Fruit fly (Drosophila melanogaster) whole organism, adult: ENCODE data around the gene CG33310.

ENCODE experiments used
- CG14711 ChIP-seq: fragments of 200-800 bp; sonication (Bioruptor generic); optimal IDR thresholded peaks from 2 replicates; lab custom pipeline; 2018; ENCODE audit warnings: missing biosample characterization, mild to moderate bottlenecking, missing genetic modification characterization, moderate library complexity
- CG1620 ChIP-seq: fragments of 200-800 bp; sonication (Bioruptor generic); optimal IDR thresholded peaks from 2 replicates; lab custom pipeline; 2016; ENCODE audit warnings: missing biosample characterization, missing genetic modification characterization
- CG33017 ChIP-seq: fragments of 200-800 bp; sonication (Bioruptor generic); optimal IDR thresholded peaks from 2 replicates; lab custom pipeline; 2018; ENCODE audit warnings: missing biosample characterization, mild to moderate bottlenecking, missing genetic modification characterization, moderate library complexity
- CG5204 ChIP-seq: fragments of 200-800 bp; sonication (Bioruptor generic); optimal IDR thresholded peaks from 2 replicates; lab custom pipeline; 2016; ENCODE audit warnings: missing biosample characterization, missing genetic modification characterization
- CG7101 ChIP-seq: fragments of 200-800 bp; sonication (Bioruptor generic); optimal IDR thresholded peaks from 2 replicates; lab custom pipeline; 2018; ENCODE audit warnings: missing biosample characterization, mild to moderate bottlenecking, missing genetic modification characterization, moderate library complexity
- Clk ChIP-seq: fragments of 200-800 bp; sonication (Bioruptor generic); optimal IDR thresholded peaks from 2 replicates; lab custom pipeline; 2017; ENCODE audit warnings: missing biosample characterization, missing genetic modification characterization
- Mnt ChIP-seq: fragments of 200-800 bp; sonication (Bioruptor generic); optimal IDR thresholded peaks from 2 replicates; lab custom pipeline; 2016; ENCODE audit warnings: missing biosample characterization, mild to moderate bottlenecking, missing genetic modification characterization
- kay ChIP-seq: fragments of 200-800 bp; sonication (Bioruptor generic); peaks from one replicate; lab custom pipeline; 2016; ENCODE audit warnings: missing biosample characterization, missing genetic modification characterization, borderline replicate concordance
- toe ChIP-seq: fragments of 200-800 bp; sonication (Bioruptor generic); optimal IDR thresholded peaks from 2 replicates; lab custom pipeline; 2016; ENCODE audit warnings: missing biosample characterization, missing genetic modification characterization

dm6 chr2L:15058118-15058402, 31.4 kb downstream of the CG33310 start, which contains the start of gene CG33679:
- no peak for TF ChIP-seq Clk (GFP tag; lab: Kevin White, UChicago)
- TF ChIP-seq CG1620 (GFP tag; lab: Kevin White, UChicago): no peak
- no peak for TF ChIP-seq CG14711 (tag; lab: Kevin White, UChicago)
- no peak for TF ChIP-seq kay (GFP tag; lab: Kevin White, UChicago)
- TF ChIP-seq CG5204: no peak
- TF ChIP-seq toe (GFP tag; lab: Kevin White, UChicago): no peak
- TF ChIP-seq CG33017 (tag; lab: Kevin White, UChicago): no peak
- no peak for TF ChIP-seq CG7101 (tag; lab: Kevin White, UChicago)
- TF ChIP-seq Mnt: no peak
